Worm (Caenorhabditis elegans): ENCODE data around the gene R03E9.2.

R03E9.2 gene

DNA sequence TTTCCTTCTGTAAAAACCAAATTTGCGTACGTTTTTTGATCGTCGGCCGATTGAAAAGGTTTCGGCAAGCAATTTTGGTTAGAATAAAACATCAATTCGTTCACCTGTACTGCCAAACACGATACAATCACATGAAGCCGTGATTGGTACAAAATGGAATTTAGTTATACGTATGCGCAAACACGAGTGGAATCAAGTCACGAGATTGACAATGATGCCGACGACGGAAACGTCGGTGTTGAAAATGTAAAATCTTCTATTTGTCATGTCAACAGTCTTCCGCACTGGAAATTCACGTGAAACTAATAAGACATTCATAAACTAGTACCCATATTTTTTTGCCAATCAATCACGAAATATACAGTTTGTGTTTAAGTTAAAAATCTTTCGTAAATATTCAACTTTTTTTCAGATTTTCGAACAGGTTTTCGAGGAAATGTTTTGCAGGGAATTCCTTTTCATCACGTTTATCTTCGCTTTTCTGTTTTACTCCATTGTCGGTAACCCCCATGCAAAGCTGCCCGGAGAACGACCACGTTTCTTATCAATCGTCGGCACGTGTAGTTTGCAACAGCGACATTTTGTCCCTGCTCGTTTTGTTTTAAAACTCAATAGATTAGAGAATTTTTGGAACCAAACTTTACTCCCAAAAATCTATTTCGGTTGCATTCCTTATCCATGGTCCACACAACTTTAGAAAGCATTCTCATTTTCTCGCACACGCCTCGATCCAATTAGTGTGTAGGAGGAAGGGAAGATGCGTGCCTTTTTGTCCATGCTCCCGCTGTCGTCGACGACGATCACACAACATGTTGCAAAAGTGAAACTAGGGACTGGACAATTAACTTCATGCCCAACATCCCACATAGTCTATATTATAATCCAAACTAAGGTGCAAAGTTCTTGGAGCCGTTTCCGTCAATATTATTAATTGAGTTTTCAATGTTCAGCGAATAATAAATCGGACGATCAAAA, 6.2 kb upstream of the R03E9.2 start:
- TF ChIP-seq klf-2 (GFP tag; conservative IDR thresholded peaks at IDR 0.05) (no peak), med-1 (GFP tag; optimal IDR thresholded peaks at IDR 0.05; ENCODE audit: insufficient read depth) (no peak), ztf-29 (GFP tag; IDR thresholded peaks at IDR 0.05) (no peak), cog-1 (tag; optimal IDR thresholded peaks at IDR 0.05) (no peak), T22C8.4 (GFP tag; IDR thresholded peaks at IDR 0.05) (no peak), tab-1 (GFP tag; IDR thresholded peaks at IDR 0.05) (no peak), ztf-23 (GFP tag; IDR thresholded peaks at IDR 0.05) (no peak), flt-1 (GFP tag; IDR thresholded peaks at IDR 0.05) (no peak), ref-1 (GFP tag; conservative IDR thresholded peaks at IDR 0.05) (no peak)

DNA sequence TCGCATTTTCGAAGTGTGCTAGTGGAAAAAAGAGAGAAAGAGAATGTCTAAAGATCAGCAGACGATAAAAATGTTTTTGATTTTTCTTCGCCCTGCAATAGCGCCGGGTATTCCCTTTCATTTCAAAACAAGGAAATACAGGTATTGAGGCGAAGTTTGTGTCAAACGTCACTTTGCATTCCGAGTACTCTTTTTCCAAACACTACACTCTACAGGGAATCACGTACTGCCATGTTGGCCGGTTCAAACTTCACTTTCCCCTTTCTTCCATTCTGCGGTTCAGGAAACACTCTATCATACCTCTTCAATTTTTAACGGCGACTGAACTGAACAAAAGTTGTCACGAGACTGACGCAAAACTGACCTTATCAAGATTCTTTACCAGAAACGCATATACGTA, 5.4 kb upstream of the R03E9.2 start:
- no peak for TF ChIP-seq tab-1 (GFP tag; IDR thresholded peaks at IDR 0.05)
- TF ChIP-seq ztf-29 (GFP tag; IDR thresholded peaks at IDR 0.05), result no peak

DNA sequence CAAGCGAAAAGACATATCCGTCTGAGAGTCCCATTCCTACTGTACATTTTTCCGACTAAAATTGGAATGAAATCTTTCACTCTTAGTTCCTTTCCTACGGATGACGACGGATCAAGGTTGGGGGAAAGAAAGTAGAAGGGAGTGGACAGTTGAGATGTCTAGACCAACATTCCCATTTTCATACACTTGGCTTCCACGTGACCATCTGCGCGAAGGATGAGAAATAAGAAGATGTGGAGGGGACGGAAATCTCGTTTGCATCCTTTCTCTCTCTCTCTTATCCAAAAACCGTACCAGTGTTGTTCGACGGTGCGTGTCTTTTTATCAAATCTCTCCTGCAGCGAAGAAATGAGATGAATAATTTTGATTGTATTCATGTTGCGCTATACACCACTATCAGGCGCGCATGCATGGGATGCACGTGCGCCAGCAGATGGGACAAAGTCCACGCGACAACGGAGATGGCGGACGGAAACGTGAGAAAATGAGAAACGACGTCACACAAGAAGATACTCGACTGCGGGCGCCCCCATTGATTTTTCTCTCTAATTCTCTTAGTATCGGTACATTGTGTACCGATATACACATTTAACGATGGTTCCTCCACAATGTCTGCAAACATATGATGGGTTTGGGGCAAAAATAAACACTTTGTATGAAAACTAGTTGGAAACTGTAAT, 4.4 kb upstream of the R03E9.2 start:
- TF ChIP-seq flt-1 (GFP tag; IDR thresholded peaks at IDR 0.05), result no peak
- no peak for TF ChIP-seq klf-2 (GFP tag; conservative IDR thresholded peaks at IDR 0.05)
- TF ChIP-seq cog-1 (tag; optimal IDR thresholded peaks at IDR 0.05), result peak; percentile 64
- no peak for TF ChIP-seq ztf-23 (GFP tag; IDR thresholded peaks at IDR 0.05)
- no peak for TF ChIP-seq ztf-29 (GFP tag; IDR thresholded peaks at IDR 0.05)
- TF ChIP-seq med-1 (GFP tag; optimal IDR thresholded peaks at IDR 0.05; ENCODE audit: insufficient read depth), result no peak
- no peak for TF ChIP-seq ref-1 (GFP tag; conservative IDR thresholded peaks at IDR 0.05)

DNA sequence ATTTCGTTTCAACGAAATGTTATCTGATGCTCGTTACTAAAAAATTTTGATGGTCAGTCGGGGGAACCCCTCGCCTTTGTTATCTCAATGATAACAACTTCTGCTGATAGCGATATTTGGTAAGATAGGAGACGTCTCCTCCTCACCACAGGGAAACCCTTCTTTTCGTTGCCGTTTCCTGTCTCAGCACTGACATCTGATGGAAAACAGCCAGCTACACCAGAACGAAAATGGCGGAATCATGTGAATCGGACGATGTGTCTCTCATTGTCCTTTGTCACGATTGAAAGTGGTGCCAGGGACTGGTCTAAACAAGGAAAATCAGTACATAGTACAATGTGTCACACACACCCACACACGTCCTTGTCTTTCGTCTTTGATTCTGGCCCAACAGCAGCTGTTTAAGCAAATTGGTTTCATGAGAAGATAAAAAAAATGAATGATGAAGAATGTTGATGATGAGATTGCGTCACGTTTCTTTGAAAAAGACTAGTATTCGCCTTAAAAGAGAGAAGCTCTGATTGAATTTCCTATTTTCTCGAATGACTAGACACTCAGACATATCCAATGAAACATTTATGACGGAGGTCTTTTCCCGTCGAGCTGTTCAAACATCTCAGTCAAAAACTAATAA, 3.4 kb upstream of the R03E9.2 start:
- TF ChIP-seq T22C8.4 (GFP tag; IDR thresholded peaks at IDR 0.05), result no peak
- TF ChIP-seq ref-1 (GFP tag; conservative IDR thresholded peaks at IDR 0.05), result no peak
- TF ChIP-seq ztf-29 (GFP tag; IDR thresholded peaks at IDR 0.05), result no peak
- TF ChIP-seq cog-1 (tag; optimal IDR thresholded peaks at IDR 0.05), result no peak
- TF ChIP-seq tab-1 (GFP tag; IDR thresholded peaks at IDR 0.05), result no peak
- no peak for TF ChIP-seq ztf-23 (GFP tag; IDR thresholded peaks at IDR 0.05)

DNA sequence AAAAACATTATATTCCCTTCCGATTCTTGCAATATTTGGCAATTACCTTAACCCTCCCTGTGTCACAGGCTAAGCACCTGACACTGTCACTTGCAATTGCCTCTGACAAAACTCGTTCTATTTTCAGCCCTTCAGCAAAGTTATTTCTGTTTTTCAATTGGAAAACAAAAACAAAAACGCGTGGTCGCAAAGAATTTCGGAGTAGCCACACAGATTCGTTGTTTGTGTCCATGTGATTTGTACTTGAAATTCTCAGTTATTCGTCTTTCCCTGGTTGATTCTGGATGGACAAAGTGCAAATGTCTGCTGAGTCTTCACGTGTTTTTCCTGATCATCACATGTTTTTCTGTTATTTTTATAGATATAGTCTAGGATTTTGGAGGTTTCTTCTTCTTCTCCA, 2.4 kb upstream of the R03E9.2 start:
- TF ChIP-seq cog-1 (tag; optimal IDR thresholded peaks at IDR 0.05) (no peak), flt-1 (GFP tag; IDR thresholded peaks at IDR 0.05) (no peak), klf-2 (GFP tag; conservative IDR thresholded peaks at IDR 0.05) (no peak), ref-1 (GFP tag; conservative IDR thresholded peaks at IDR 0.05) (no peak), med-1 (GFP tag; optimal IDR thresholded peaks at IDR 0.05; ENCODE audit: insufficient read depth) (no peak), tab-1 (GFP tag; IDR thresholded peaks at IDR 0.05) (no peak), T22C8.4 (GFP tag; IDR thresholded peaks at IDR 0.05) (no peak), ztf-29 (GFP tag; IDR thresholded peaks at IDR 0.05) (no peak), ztf-23 (GFP tag; IDR thresholded peaks at IDR 0.05) (no peak)

DNA sequence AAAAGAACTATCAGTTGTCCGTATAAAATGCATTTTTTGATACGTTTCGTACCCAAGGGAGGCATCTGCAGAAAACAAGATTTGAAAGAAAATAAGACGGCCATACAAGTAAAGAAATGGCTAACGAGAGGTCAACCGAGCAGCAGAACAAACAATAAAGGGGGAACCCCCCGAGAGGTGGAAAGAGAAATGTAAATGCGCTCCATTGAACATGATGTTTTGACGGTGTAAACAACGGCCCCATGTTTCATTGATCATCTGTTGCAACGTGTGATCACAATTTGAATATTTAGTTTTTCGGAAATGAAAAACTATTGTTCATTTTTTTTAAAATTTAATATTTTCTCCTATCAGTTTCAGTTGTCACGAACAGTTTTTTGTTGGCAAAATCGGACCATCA, 3.5 kb downstream of the R03E9.2 start, which contains the start of gene K11G12.6:
TSS of gene K11G12.6 (minus strand) at position 65 of the 400 bp plus-strand sequence.
- TF ChIP-seq ref-1 (GFP tag; conservative IDR thresholded peaks at IDR 0.05), result no peak
- TF ChIP-seq cog-1 (tag; optimal IDR thresholded peaks at IDR 0.05), result peak; percentile 39
- no peak for TF ChIP-seq tab-1 (GFP tag; IDR thresholded peaks at IDR 0.05)
- TF ChIP-seq ztf-29 (GFP tag; IDR thresholded peaks at IDR 0.05), result no peak
- TF ChIP-seq T22C8.4 (GFP tag; IDR thresholded peaks at IDR 0.05), result no peak
- no peak for TF ChIP-seq ztf-23 (GFP tag; IDR thresholded peaks at IDR 0.05)

DNA sequence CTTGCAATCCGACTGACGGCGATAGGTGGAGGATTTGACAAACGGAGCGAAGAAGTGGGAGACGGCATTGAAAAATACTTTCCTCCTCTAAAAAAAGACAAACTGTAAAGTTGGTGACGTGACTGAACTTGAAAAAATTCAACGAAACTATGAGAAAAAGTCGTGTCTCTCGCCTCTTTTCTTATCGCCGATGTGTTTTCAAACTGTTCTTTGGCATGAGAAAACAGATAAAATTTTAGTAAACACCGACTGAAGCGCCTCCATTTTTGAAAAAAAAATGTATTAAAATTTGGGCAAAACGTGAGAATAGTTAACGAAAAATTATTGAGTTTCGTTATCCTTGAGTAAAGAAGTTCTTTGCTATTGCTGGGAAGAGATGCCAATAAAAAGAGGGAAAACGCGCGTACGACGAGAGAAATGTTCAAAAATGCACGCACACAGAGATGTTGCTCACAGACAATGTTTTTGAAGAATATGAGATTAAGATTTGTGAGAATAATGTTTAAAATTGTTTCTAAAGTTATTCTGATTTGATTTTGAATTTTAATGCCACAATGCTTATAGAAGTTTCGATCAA, 4.2 kb downstream of the R03E9.2 start:
- TF ChIP-seq ztf-29 (GFP tag; IDR thresholded peaks at IDR 0.05), result no peak

DNA sequence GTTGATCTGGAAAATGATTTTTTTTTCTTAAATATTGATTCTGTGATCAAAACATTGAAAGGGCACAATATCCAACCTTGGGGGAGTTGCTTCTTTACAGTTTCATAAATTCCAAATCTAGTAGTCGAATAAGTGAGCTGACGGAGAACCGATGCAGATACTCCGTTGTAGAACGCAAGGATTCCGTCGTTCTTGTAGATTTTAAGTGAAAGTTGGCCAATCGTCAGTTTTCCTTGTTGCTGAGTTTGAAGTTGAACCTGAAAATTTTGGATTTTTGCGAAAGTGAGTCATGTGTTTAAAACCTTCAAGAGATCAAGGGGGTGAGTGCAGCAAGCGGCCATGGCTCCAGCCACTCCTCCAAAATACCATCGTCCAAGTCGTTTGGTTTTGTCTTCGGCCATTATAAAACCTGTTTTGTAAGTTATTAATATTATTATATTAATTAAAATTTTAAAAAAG, 7.8 kb downstream of the R03E9.2 start, which contains the start of gene slc-25A10:
TSS of gene slc-25A10 (minus strand) at position 409 of the 459 bp plus-strand sequence.
- no peak for TF ChIP-seq T22C8.4 (GFP tag; IDR thresholded peaks at IDR 0.05)
- TF ChIP-seq ztf-29 (GFP tag; IDR thresholded peaks at IDR 0.05), result no peak
- no peak for TF ChIP-seq flt-1 (GFP tag; IDR thresholded peaks at IDR 0.05)
- no peak for TF ChIP-seq med-1 (GFP tag; optimal IDR thresholded peaks at IDR 0.05; ENCODE audit: insufficient read depth)
- TF ChIP-seq tab-1 (GFP tag; IDR thresholded peaks at IDR 0.05), result no peak
- no peak for TF ChIP-seq cog-1 (tag; optimal IDR thresholded peaks at IDR 0.05)
- TF ChIP-seq klf-2 (GFP tag; conservative IDR thresholded peaks at IDR 0.05), result no peak
- TF ChIP-seq ztf-23 (GFP tag; IDR thresholded peaks at IDR 0.05), result no peak
- no peak for TF ChIP-seq ref-1 (GFP tag; conservative IDR thresholded peaks at IDR 0.05)

DNA sequence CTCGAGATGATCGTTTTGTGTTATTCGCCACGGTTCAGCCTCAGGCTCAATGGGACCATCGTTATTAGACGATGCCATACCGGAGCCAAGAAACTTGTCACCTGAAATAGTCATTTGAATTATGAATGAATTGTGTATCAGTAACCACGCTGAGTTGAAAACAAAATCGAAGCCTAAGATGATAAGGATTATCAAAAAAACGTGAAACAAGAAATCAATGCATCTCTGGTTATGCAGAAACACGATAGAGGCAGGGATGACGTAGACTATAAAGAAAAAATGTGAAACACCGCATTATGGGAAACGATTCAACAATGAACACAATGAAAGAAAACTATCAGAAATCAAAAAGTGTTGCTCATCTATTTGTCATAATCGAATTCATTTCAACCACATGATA, 10.1 kb downstream of the R03E9.2 start, which contains the start of gene smf-1:
TSS of gene smf-1 (minus strand) at position 101 of the 400 bp plus-strand sequence.
- no peak for TF ChIP-seq cog-1 (tag; optimal IDR thresholded peaks at IDR 0.05)
- no peak for TF ChIP-seq ref-1 (GFP tag; conservative IDR thresholded peaks at IDR 0.05)
- TF ChIP-seq klf-2 (GFP tag; conservative IDR thresholded peaks at IDR 0.05), result no peak
- TF ChIP-seq med-1 (GFP tag; optimal IDR thresholded peaks at IDR 0.05; ENCODE audit: insufficient read depth), result no peak
- no peak for TF ChIP-seq ztf-23 (GFP tag; IDR thresholded peaks at IDR 0.05)
- TF ChIP-seq ztf-29 (GFP tag; IDR thresholded peaks at IDR 0.05), result no peak
